Worm (Caenorhabditis elegans): ENCODE results near the gene srbc-21.

DNA sequence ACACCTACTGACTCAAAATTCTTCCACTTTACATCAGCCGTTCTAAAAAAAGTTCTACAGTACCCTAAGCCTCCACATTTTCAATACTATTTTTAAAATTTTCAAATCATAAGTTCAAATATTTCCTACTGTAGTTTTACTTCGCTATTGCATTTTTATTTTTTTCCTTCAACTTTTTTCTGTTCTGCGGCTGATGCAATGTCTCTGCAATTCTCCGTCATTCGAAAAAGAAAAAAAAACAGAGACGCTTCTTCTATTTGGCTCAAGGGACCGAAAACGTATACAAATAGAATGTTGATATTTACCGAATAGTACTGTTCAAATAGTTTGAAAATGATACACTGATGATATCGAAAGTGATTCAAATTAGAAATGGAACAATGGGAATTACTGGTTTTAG, 17.0 kb upstream of the srbc-21 start:
- TF ChIP-seq ref-1 (GFP tag; conservative IDR thresholded peaks at IDR 0.05) (no peak), klf-2 (GFP tag; conservative IDR thresholded peaks at IDR 0.05) (no peak), ztf-23 (GFP tag; IDR thresholded peaks at IDR 0.05) (no peak), flt-1 (GFP tag; IDR thresholded peaks at IDR 0.05) (no peak)

Data from whole organism, midembryonic.